Fruit fly (Drosophila melanogaster) Kc167 (cell line): ENCODE results near the gene CG31792.

Source experiments
- Myc ChIP-seq: fragments of >200 bp; optimal IDR thresholded peaks from 2 replicates; lab custom pipeline; 2017; ENCODE audit warnings: missing external identifiers
- h ChIP-seq: fragments of >200 bp; optimal IDR thresholded peaks from 3 replicates; lab custom pipeline; 2018; ENCODE audit warnings: missing external identifiers
- insv ChIP-seq: fragments of >200 bp; optimal IDR thresholded peaks from 3 replicates; lab custom pipeline; 2018; ENCODE audit warnings: missing external identifiers
- psq ChIP-seq: fragments of >200 bp; optimal IDR thresholded peaks from 2 replicates; lab custom pipeline; 2017; ENCODE audit warnings: missing external identifiers
- ttk ChIP-seq: sonication (Bioruptor generic); optimal IDR thresholded peaks from 2 replicates; lab custom pipeline; 2017; ENCODE audit warnings: missing external identifiers

- TF ChIP-seq psq = no peak
- no peak for TF ChIP-seq insv
- no peak for TF ChIP-seq h
- TF ChIP-seq Myc (lab: Kevin White, UChicago) = no peak
- no peak for TF ChIP-seq ttk
Observed at dm6 chr2L:18992196-18992595, 5.1 kb upstream of the CG31792 start, which contains the start of gene CG46465.
